Fruit fly (Drosophila melanogaster): ENCODE results near the gene CG15864.

DNA sequence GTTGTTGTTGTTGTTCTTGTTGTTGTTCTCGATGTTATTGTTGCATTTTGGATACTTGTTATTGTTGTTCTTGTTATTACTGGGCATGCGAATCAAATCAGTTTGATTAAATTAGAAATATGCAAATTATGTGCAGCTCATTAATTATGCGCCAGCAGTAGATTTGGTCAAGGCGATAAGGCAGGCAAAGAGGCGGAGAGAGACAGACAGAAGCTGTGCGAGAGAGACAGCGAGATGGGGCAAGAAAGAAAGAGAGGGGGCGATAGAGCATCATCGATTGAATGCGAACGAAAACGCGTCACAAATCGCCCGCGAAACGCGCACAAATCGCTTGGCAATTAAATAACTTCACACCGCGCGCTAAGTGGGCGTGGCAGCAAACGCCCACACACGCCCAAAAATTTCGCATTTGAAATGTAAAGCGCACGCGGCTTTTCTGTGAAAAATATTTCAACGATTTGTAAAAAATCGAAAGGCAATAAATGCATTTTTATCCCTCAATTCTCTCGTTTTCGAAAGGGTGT is 25.1 kb upstream of the CG15864 start:
- TF ChIP-seq Met (GFP tag; optimal IDR thresholded peaks at IDR 0.05) (no peak), Sox14 (GFP tag; optimal IDR thresholded peaks at IDR 0.05) (no peak), CG15336 (GFP tag; IDR thresholded peaks at IDR 0.05) (no peak)

All from whole organism, prepupa.